Worm (Caenorhabditis elegans): Measurements from ENCODE around the gene C17H12.6.
A peak's percentile ranks its signal among the peaks of the same experiment; 100 is the strongest.

The C17H12.6 gene

DNA sequence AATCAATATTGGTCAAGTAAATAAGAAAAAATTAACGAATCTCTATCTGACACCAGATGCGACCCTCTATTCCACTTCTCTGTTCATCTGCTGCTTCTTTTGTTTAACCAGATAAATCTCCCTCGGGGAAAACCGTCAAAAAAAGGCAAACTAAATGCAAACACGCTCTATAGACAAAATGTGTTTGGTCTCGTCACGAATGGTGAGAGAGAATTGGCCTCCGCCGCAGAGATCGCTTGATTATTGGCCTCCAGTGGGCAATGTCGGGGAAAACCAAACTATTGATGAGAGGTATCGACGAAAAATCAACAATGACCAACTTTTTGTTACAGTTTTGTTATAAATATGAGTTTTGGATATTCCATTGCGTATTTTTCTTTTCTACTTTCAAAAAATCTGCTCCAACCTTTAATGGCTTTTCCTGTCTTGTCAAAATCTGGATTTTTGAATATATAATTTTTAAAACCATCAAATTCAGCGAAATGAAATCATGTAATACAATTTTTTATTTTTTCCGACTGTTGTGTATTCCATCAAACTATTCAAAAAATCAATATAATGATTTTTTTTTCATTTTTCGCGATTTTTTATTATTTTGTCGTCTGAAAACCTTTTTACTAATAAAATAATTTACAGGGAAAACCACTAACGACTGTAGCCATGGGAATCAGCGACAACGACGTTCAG, 31.7 kb downstream of the C17H12.6 start, which contains the start of the genes C17H12.2 and vha-8 (continued):
- TF ChIP-seq C16A3.4 (tag; optimal IDR thresholded peaks at IDR 0.05) (peak; percentile 98), fkh-10 (GFP tag; optimal IDR thresholded peaks at IDR 0.05) (peak; percentile 55), ama-1 (optimal IDR thresholded peaks at IDR 0.05) (peak; percentile 29), aha-1 (tag; optimal IDR thresholded peaks at IDR 0.05) (peak; percentile 27), lsy-2 (tag; optimal IDR thresholded peaks at IDR 0.05) (peak; percentile 93 to 96), nhr-47 (tag; optimal IDR thresholded peaks at IDR 0.05) (peak; percentile 94), C04F5.9 (tag; optimal IDR thresholded peaks at IDR 0.05) (peak; percentile 76), tbx-2 (tag; optimal IDR thresholded peaks at IDR 0.05) (peak; percentile 93), nhr-237 (tag; optimal IDR thresholded peaks at IDR 0.05) (peak; percentile 92)

- TF ChIP-seq mab-9 (GFP tag; IDR thresholded peaks at IDR 0.05): no peak
- TF ChIP-seq grh-1 (GFP tag; IDR thresholded peaks at IDR 0.05): no peak
- no peak for TF ChIP-seq nhr-47 (tag; optimal IDR thresholded peaks at IDR 0.05)
- no peak for TF ChIP-seq hpl-2 (GFP tag; optimal IDR thresholded peaks at IDR 0.05)
Observed at ce11 chrIV:6789950-6790349, 32.4 kb downstream of the C17H12.6 start.

- peak in 1 of 6 experiments; percentile 41 for TF ChIP-seq elt-3 (tag; optimal IDR thresholded peaks at IDR 0.05)
- TF ChIP-seq lsy-2 (tag; optimal IDR thresholded peaks at IDR 0.05): peak; percentile 65 to 68
- TF ChIP-seq elt-2 (tag; optimal IDR thresholded peaks at IDR 0.05): peak; percentile 39
- TF ChIP-seq dpl-1 (GFP tag; optimal IDR thresholded peaks at IDR 0.05): peak; percentile 47 to 66 (median 56)
- TF ChIP-seq blmp-1 (tag; optimal IDR thresholded peaks at IDR 0.05): peak; percentile 39
- TF ChIP-seq nhr-77 (tag; optimal IDR thresholded peaks at IDR 0.05): peak; percentile 52
- TF ChIP-seq ceh-8 (GFP tag; optimal IDR thresholded peaks at IDR 0.05): peak; percentile 1
- no peak for TF ChIP-seq fos-1 (tag; optimal IDR thresholded peaks at IDR 0.05)
- peak; percentile 37 for TF ChIP-seq irx-1 (tag; optimal IDR thresholded peaks at IDR 0.05)
- peak; percentile 37 for TF ChIP-seq egl-13 (tag; optimal IDR thresholded peaks at IDR 0.05)
- peak; percentile 72 for TF ChIP-seq nhr-47 (tag; optimal IDR thresholded peaks at IDR 0.05)
- TF ChIP-seq pqm-1 (tag; optimal IDR thresholded peaks at IDR 0.05): no peak
- peak; percentile 90 for TF ChIP-seq dsc-1 (tag; optimal IDR thresholded peaks at IDR 0.05)
- TF ChIP-seq ceh-82 (tag; optimal IDR thresholded peaks at IDR 0.05): peak; percentile 47 to 78 (median 78)
- TF ChIP-seq sup-37 (GFP tag; optimal IDR thresholded peaks at IDR 0.05): peak; percentile 27
- peak; percentile 54 for TF ChIP-seq snpc-4 (tag; optimal IDR thresholded peaks at IDR 0.05)
- peak; percentile 53 for TF ChIP-seq unc-86 (tag; optimal IDR thresholded peaks at IDR 0.05)
- peak; percentile 13 for TF ChIP-seq mef-2 (tag; optimal IDR thresholded peaks at IDR 0.05)
- peak; percentile 37 for TF ChIP-seq lin-13 (GFP tag; optimal IDR thresholded peaks at IDR 0.05)
- peak; percentile 25 for TF ChIP-seq nhr-237 (tag; optimal IDR thresholded peaks at IDR 0.05)
- peak; percentile 82 for TF ChIP-seq skn-1 (tag; optimal IDR thresholded peaks at IDR 0.05)
- no peak for TF ChIP-seq nhr-12 (tag; optimal IDR thresholded peaks at IDR 0.05)
- peak; percentile 50 for TF ChIP-seq hpl-2 (GFP tag; optimal IDR thresholded peaks at IDR 0.05)
- no peak for TF ChIP-seq zag-1 (tag; optimal IDR thresholded peaks at IDR 0.05)
- peak; percentile 52 to 62 for TF ChIP-seq lin-35 (GFP tag; optimal IDR thresholded peaks at IDR 0.05)
- no peak for TF ChIP-seq C16A3.4 (tag; optimal IDR thresholded peaks at IDR 0.05)
- peak; percentile 38 for TF ChIP-seq nhr-90 (tag; optimal IDR thresholded peaks at IDR 0.05; ENCODE audit: poor library complexity)
- TF ChIP-seq nhr-85 (tag): no peak
- peak; percentile 96 for TF ChIP-seq lin-14 (GFP tag; optimal IDR thresholded peaks at IDR 0.05)
- TF ChIP-seq efl-3 (GFP tag; optimal IDR thresholded peaks at IDR 0.05): no peak
- TF ChIP-seq isw-1 (GFP tag; IDR thresholded peaks at IDR 0.05): peak; percentile 67
- no peak for TF ChIP-seq unc-98 (GFP tag; IDR thresholded peaks at IDR 0.05)
- no peak for TF ChIP-seq aha-1 (tag; optimal IDR thresholded peaks at IDR 0.05)
- TF ChIP-seq ztf-11 (tag; optimal IDR thresholded peaks at IDR 0.05): no peak
- TF ChIP-seq mdl-1 (tag; optimal IDR thresholded peaks at IDR 0.05): peak in 1 of 2 experiments; percentile 49
- TF ChIP-seq fkh-8 (tag; optimal IDR thresholded peaks at IDR 0.05): peak; percentile 35
- TF ChIP-seq sox-4 (tag; optimal IDR thresholded peaks at IDR 0.05): no peak
- TF ChIP-seq rnt-1 (tag; optimal IDR thresholded peaks at IDR 0.05): peak; percentile 77
- TF ChIP-seq ces-1 (GFP tag; optimal IDR thresholded peaks at IDR 0.05): no peak
- peak in 1 of 2 experiments; percentile 16 for TF ChIP-seq egl-27 (tag; optimal IDR thresholded peaks at IDR 0.05)
- peak; percentile 98 for TF ChIP-seq zip-4 (GFP tag; optimal IDR thresholded peaks at IDR 0.05)
Observed at ce11 chrIV:6785873-6786272, 36.4 kb downstream of the C17H12.6 start.
